Fruit fly (Drosophila melanogaster): ENCODE results near the gene CG34002.

DNA sequence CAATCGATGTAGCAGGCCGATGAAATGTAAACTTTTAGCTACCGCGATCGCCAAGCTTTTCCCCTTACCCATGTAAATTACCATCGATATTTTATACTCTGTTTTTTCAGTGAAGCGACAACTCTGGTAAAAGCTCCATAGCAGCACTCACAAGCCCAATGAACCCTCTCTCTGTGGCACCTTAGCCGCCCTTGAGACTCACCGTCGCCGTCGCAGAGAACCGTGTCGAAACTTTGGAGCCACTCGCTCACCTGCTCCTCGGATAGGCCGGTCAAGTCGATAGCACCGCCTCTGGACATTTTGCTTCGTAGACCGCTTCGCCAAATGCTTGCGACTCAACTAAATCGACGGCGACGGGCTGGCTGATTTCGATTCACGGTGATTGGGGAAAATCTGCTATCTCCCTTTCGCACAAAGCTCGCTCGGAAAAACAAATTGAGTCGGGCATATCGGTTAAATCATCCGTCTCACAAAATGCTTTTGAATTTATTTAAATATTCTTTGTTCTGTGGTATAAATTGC is 17.1 kb upstream of the CG34002 start, which contains the start of gene CG5577:
- TF ChIP-seq CG8478 (optimal IDR thresholded peaks at IDR 0.05) (no peak), CTCF (optimal IDR thresholded peaks at IDR 0.05) (no peak)

Data from S2 (cell line).